Worm (Caenorhabditis elegans): ENCODE data around the gene chpf-1.

DNA sequence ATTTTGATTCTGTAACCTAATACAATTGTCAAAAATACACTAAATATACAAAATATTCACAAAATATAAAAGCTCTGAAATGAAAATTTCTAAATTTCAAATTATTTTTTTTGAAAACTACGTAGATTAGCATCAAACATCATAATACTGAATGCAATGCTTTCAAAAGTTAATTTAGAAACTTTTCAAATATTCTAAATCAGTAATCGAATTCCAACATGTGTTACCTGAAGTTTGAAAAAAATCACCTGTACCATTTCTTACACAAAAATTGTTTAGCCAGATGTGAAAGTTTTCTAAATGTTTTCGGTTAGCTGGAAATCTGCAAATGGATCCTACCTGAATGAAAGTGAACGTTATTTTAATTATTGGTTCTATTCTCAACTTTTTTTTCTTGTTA lies 18.7 kb upstream of the chpf-1 start, which contains the start of gene C12D8.20:
- TF ChIP-seq flt-1 (GFP tag; IDR thresholded peaks at IDR 0.05) (no peak), tra-4 (tag; optimal IDR thresholded peaks at IDR 0.05) (no peak), ama-1 (optimal IDR thresholded peaks at IDR 0.05) (no peak), ceh-36 (tag; optimal IDR thresholded peaks at IDR 0.05) (no peak), scrt-1 (GFP tag; IDR thresholded peaks at IDR 0.05) (no peak), B0310.2 (tag; optimal IDR thresholded peaks at IDR 0.05) (no peak), sea-1 (GFP tag; conservative IDR thresholded peaks at IDR 0.05) (no peak), hnd-1 (tag; optimal IDR thresholded peaks at IDR 0.05) (no peak), ets-7 (tag; optimal IDR thresholded peaks at IDR 0.05) (no peak), tbx-11 (GFP tag; IDR thresholded peaks at IDR 0.05) (no peak), hmg-4 (GFP tag; optimal IDR thresholded peaks at IDR 0.05) (no peak)

All from whole organism, early embryonic.